Fruit fly (Drosophila melanogaster): ENCODE measurements around the gene hwt.

The hwt gene

dm6 chrX:12510750-12511649 lies 57.3 kb downstream of the hwt start (continued):
- TF ChIP-seq Sin3A (optimal IDR thresholded peaks at IDR 0.05) (no peak), CG43689 (GFP tag; IDR thresholded peaks at IDR 0.05) (no peak), CG11723 (GFP tag; optimal IDR thresholded peaks at IDR 0.05) (peak; percentile 46), Max (GFP tag; optimal IDR thresholded peaks at IDR 0.05) (peak; percentile 42), Optix (GFP tag; IDR thresholded peaks at IDR 0.05) (peak; percentile 68; the same call in 1 of the 3 replicates), NC2β (GFP tag; optimal IDR thresholded peaks at IDR 0.05) (peak; percentile 71), Nf-YB (GFP tag; optimal IDR thresholded peaks at IDR 0.05) (peak; percentile 48), hth (optimal IDR thresholded peaks at IDR 0.05) (no peak), E2f1 (GFP tag; IDR thresholded peaks at IDR 0.05) (peak; percentile 52; the same call in 1 of the 2 replicates), CG9797 (GFP tag; optimal IDR thresholded peaks at IDR 0.05) (no peak), CG17912 (GFP tag; optimal IDR thresholded peaks at IDR 0.05) (no peak), ind (GFP tag; optimal IDR thresholded peaks at IDR 0.05) (peak; percentile 78), grau (tag; optimal IDR thresholded peaks at IDR 0.05) (peak; percentile 53), tio (GFP tag; optimal IDR thresholded peaks at IDR 0.05) (peak; percentile 66), bcd (GFP tag; optimal IDR thresholded peaks at IDR 0.05) (peak; percentile 69), CG4730 (GFP tag; IDR thresholded peaks at IDR 0.05) (no peak), CG2889 (GFP tag; IDR thresholded peaks at IDR 0.05) (peak; percentile 44; the same call in 1 of the 3 replicates), peb (GFP tag; IDR thresholded peaks at IDR 0.05) (peak; percentile 72), Tbp (GFP tag; optimal IDR thresholded peaks at IDR 0.05) (no peak), tx (GFP tag; optimal IDR thresholded peaks at IDR 0.05) (peak; percentile 59), CG4854 (GFP tag; optimal IDR thresholded peaks at IDR 0.05) (peak; percentile 60), CG13624 (GFP tag; optimal IDR thresholded peaks at IDR 0.05) (peak; percentile 57), CG7745 (tag; optimal IDR thresholded peaks at IDR 0.05) (no peak), Hmx (GFP tag; optimal IDR thresholded peaks at IDR 0.05) (peak; percentile 45), Dek (tag; optimal IDR thresholded peaks at IDR 0.05) (peak; percentile 38), chinmo (GFP tag; IDR thresholded peaks at IDR 0.05; ENCODE audit: partially characterized antibody) (no peak), Rx (GFP tag; IDR thresholded peaks at IDR 0.05) (0 out of 2 replicates have a peak, but pooled peaks have one; percentile 19), CG3281 (GFP tag; optimal IDR thresholded peaks at IDR 0.05) (peak; percentile 59), CG12659 (GFP tag; optimal IDR thresholded peaks at IDR 0.05) (peak; percentile 52), sens (GFP tag) (peak; percentile 98), Trl (optimal IDR thresholded peaks at IDR 0.05) (no peak), Trl (GFP tag; optimal IDR thresholded peaks at IDR 0.05) (peak; percentile 72), CG4424 (GFP tag; optimal IDR thresholded peaks at IDR 0.05) (peak; percentile 87), klu (GFP tag; IDR thresholded peaks at IDR 0.05) (peak; percentile 60; the same call in 1 of the 2 replicates), CG17802 (tag; optimal IDR thresholded peaks at IDR 0.05) (peak; percentile 68), en (GFP tag; optimal IDR thresholded peaks at IDR 0.05) (peak; percentile 49), CG12219 (GFP tag; optimal IDR thresholded peaks at IDR 0.05) (peak; percentile 65), CG32772 (GFP tag; IDR thresholded peaks at IDR 0.05) (peak; percentile 73), Fer2 (tag; optimal IDR thresholded peaks at IDR 0.05) (peak; percentile 45), chn (GFP tag; optimal IDR thresholded peaks at IDR 0.05) (peak; percentile 79), Taf1 (GFP tag; IDR thresholded peaks at IDR 0.05) (peak; percentile 15; the same call in 1 of the 2 replicates), CG34224 (GFP tag; IDR thresholded peaks at IDR 0.05; ENCODE audit: partially characterized antibody) (no peak), esg (GFP tag; conservative IDR thresholded peaks at IDR 0.05) (peak; percentile 64), otp (GFP tag; IDR thresholded peaks at IDR 0.05) (peak; percentile 82), Dll (GFP tag; IDR thresholded peaks at IDR 0.05; ENCODE audit: partially characterized antibody) (no peak), CG32532 (GFP tag; IDR thresholded peaks at IDR 0.05) (peak; percentile 76; the same call in 1 of the 2 replicates), H2.0 (GFP tag; IDR thresholded peaks at IDR 0.05) (peak; percentile 67), slou (GFP tag; optimal IDR thresholded peaks at IDR 0.05) (peak; percentile 34), ham (GFP tag; IDR thresholded peaks at IDR 0.05) (no peak), Xrp1 (GFP tag; IDR thresholded peaks at IDR 0.05) (peak; percentile 91)
